Worm (Caenorhabditis elegans): Measurements from ENCODE around the gene egl-3.

Gene egl-3

ce11 chrV:10173653-10174052 lies at the start of gene egl-3:
Gene egl-3 (minus strand): TSS chrV:10173753.
- TF ChIP-seq unc-98 (GFP tag; IDR thresholded peaks at IDR 0.05) (no peak), sox-4 (tag; optimal IDR thresholded peaks at IDR 0.05) (no peak), pqm-1 (tag; optimal IDR thresholded peaks at IDR 0.05) (no peak), tbx-2 (tag; optimal IDR thresholded peaks at IDR 0.05) (no peak), elt-2 (tag; optimal IDR thresholded peaks at IDR 0.05) (no peak), skn-1 (tag; optimal IDR thresholded peaks at IDR 0.05) (no peak), unc-86 (tag; optimal IDR thresholded peaks at IDR 0.05) (no peak), fkh-10 (GFP tag; optimal IDR thresholded peaks at IDR 0.05) (no peak), C04F5.9 (tag; optimal IDR thresholded peaks at IDR 0.05) (no peak), nhr-84 (tag; optimal IDR thresholded peaks at IDR 0.05) (no peak), lin-39 (tag; optimal IDR thresholded peaks at IDR 0.05) (no peak), F16B12.6 (tag; optimal IDR thresholded peaks at IDR 0.05) (no peak)

- TF ChIP-seq sup-37 (GFP tag; optimal IDR thresholded peaks at IDR 0.05) (no peak), sptf-1 (tag; optimal IDR thresholded peaks at IDR 0.05) (no peak), tlp-1 (tag; optimal IDR thresholded peaks at IDR 0.05) (no peak), aly-2 (tag; optimal IDR thresholded peaks at IDR 0.05) (no peak), ets-5 (GFP tag; IDR thresholded peaks at IDR 0.05) (no peak), C16A3.4 (tag; optimal IDR thresholded peaks at IDR 0.05) (no peak), rnt-1 (tag; optimal IDR thresholded peaks at IDR 0.05) (no peak), efl-3 (GFP tag; optimal IDR thresholded peaks at IDR 0.05) (no peak), unc-98 (GFP tag; IDR thresholded peaks at IDR 0.05) (no peak), vab-15 (tag; optimal IDR thresholded peaks at IDR 0.05) (no peak), nhr-77 (tag; optimal IDR thresholded peaks at IDR 0.05) (no peak), fkh-4 (tag; optimal IDR thresholded peaks at IDR 0.05; ENCODE audit: borderline replicate concordance) (no peak), grh-1 (GFP tag; IDR thresholded peaks at IDR 0.05) (no peak), fos-1 (tag; optimal IDR thresholded peaks at IDR 0.05) (no peak), nhr-20 (tag; optimal IDR thresholded peaks at IDR 0.05) (no peak), hlh-17 (GFP tag; optimal IDR thresholded peaks at IDR 0.05; ENCODE audit: borderline replicate concordance) (no peak), fkh-10 (GFP tag; optimal IDR thresholded peaks at IDR 0.05) (no peak), nhr-11 (tag; optimal IDR thresholded peaks at IDR 0.05) (no peak)
These were observed 48.5 kb upstream of the egl-3 start, which contains the start of gene C12D8.20 for ce11 chrV:10222007-10222406. Gene C12D8.20 (plus strand): TSS chrV:10222307.

ce11 chrV:10221317-10221716 lies 47.8 kb upstream of the egl-3 start, which contains the start of the genes fipr-5 and fipr-9:
Gene fipr-5 (minus strand): TSS chrV:10221417.
Gene fipr-9 (plus strand): TSS chrV:10221662.
- TF ChIP-seq efl-3 (GFP tag; optimal IDR thresholded peaks at IDR 0.05) (no peak), ztf-4 (tag; optimal IDR thresholded peaks at IDR 0.05) (no peak), ets-5 (GFP tag; IDR thresholded peaks at IDR 0.05) (no peak), tbx-2 (tag; optimal IDR thresholded peaks at IDR 0.05) (no peak), ceh-8 (GFP tag; optimal IDR thresholded peaks at IDR 0.05) (no peak), hpl-2 (GFP tag; optimal IDR thresholded peaks at IDR 0.05) (no peak), mdl-1 (tag; optimal IDR thresholded peaks at IDR 0.05) (no peak)

- TF ChIP-seq egl-27 (tag; optimal IDR thresholded peaks at IDR 0.05), result no peak
- TF ChIP-seq zag-1 (tag; optimal IDR thresholded peaks at IDR 0.05), result no peak
- no peak for TF ChIP-seq hlh-4 (tag; optimal IDR thresholded peaks at IDR 0.05)
These were observed 47.1 kb upstream of the egl-3 start, which contains the start of gene C12D8.13 for ce11 chrV:10220605-10221004. Gene C12D8.13 (minus strand): TSS chrV:10220705.

DNA sequence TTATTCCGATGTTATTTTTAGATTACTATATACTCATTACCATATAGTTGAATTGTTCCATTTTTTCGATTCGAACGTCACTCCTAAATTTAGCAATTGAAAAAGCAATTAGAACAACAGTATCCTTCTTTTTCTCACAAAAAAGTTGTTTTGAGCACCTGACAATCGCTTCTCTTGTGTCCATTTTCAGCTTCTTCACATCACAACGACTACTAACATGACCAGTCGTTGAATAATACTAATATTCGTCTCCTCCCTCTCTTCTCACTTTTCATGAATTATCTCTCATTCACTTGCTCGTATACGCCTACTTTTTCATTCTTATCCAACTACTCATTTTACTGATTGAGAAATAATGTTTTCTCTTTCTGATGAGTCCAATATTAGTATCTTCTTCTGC lies 43.2 kb upstream of the egl-3 start, which contains the start of gene ZK856.14:
TSS of gene ZK856.14 (plus strand) at position 301 of the 400 bp plus-strand sequence.
- TF ChIP-seq mef-2 (tag; optimal IDR thresholded peaks at IDR 0.05) (no peak), sptf-1 (tag; optimal IDR thresholded peaks at IDR 0.05) (no peak)

All from whole organism, L1 larva.